Worm (Caenorhabditis elegans): Measurements from ENCODE around the gene sams-4.

- TF ChIP-seq skn-1 (tag; optimal IDR thresholded peaks at IDR 0.05) (no peak), nhr-28 (tag; optimal IDR thresholded peaks at IDR 0.05) (no peak), unc-130 (tag; optimal IDR thresholded peaks at IDR 0.05) (no peak), zip-4 (GFP tag; optimal IDR thresholded peaks at IDR 0.05) (no peak), fos-1 (tag; optimal IDR thresholded peaks at IDR 0.05) (no peak), hpl-2 (GFP tag; optimal IDR thresholded peaks at IDR 0.05) (no peak)
Observed at ce11 chrIV:5860762-5861161, 14.6 kb upstream of the sams-4 start.
